Fruit fly (Drosophila melanogaster) whole organism, embryonic: ENCODE data around the gene CG5846.

Experiments used
- CG10543 ChIP-seq: fragments of 200-800 bp; sonication (Bioruptor generic); optimal IDR thresholded peaks from 3 replicates; lab custom pipeline; 2017; ENCODE audit warnings: missing biosample characterization, mild to moderate bottlenecking, missing genetic modification characterization, moderate library complexity
- CG11085 ChIP-seq: fragments of 200-800 bp; sonication (Bioruptor generic); IDR thresholded peaks from 2 replicates; pipeline ENCODE4 v1.3.6; 2022; ENCODE audit warnings: missing biosample characterization, missing genetic modification characterization
- CG11456 ChIP-seq: fragments of 200-800 bp; sonication (Bioruptor generic); IDR thresholded peaks from 3 replicates; pipeline ENCODE4 v1.3.6; 2022; ENCODE audit warnings: missing biosample characterization, missing genetic modification characterization
- CG12219 ChIP-seq: fragments of 200-800 bp; sonication (Bioruptor generic); optimal IDR thresholded peaks from 3 replicates; lab custom pipeline; 2018; ENCODE audit warnings: missing biosample characterization, mild to moderate bottlenecking, missing genetic modification characterization
- CG12236 ChIP-seq: fragments of 200-800 bp; sonication (Bioruptor generic); optimal IDR thresholded peaks from 2 replicates; lab custom pipeline; 2016; ENCODE audit warnings: missing biosample characterization, missing genetic modification characterization
- CG13894 ChIP-seq: fragments of 200-800 bp; sonication (Bioruptor generic); optimal IDR thresholded peaks from 3 replicates; lab custom pipeline; 2018; ENCODE audit warnings: missing biosample characterization, mild to moderate bottlenecking, missing genetic modification characterization, moderate library complexity
- CG14050 ChIP-seq: fragments of 200-800 bp; sonication (Bioruptor generic); IDR thresholded peaks from 3 replicates; pipeline ENCODE4 v1.3.6; 2022; ENCODE audit warnings: missing biosample characterization, missing genetic modification characterization
- CG16815 ChIP-seq: fragments of 200-800 bp; sonication (Bioruptor generic); optimal IDR thresholded peaks from 3 replicates; lab custom pipeline; 2017; ENCODE audit warnings: missing biosample characterization, mild to moderate bottlenecking, missing genetic modification characterization
- CG18476 ChIP-seq: fragments of 200-800 bp; sonication (Bioruptor generic); optimal IDR thresholded peaks from 2 replicates; lab custom pipeline; 2016; ENCODE audit warnings: missing biosample characterization, mild to moderate bottlenecking, missing genetic modification characterization
- CG3726 ChIP-seq: fragments of 200-800 bp; sonication (Bioruptor generic); IDR thresholded peaks from 3 replicates; pipeline ENCODE4, ENCODE4 v1.3.6; 2022; ENCODE audit warnings: missing biosample characterization, missing genetic modification characterization
- CG3838 ChIP-seq: fragments of 200-800 bp; sonication (Bioruptor generic); optimal IDR thresholded peaks from 3 replicates; lab custom pipeline; 2016; ENCODE audit warnings: missing biosample characterization, missing genetic modification characterization
- CG4854 ChIP-seq: fragments of 200-800 bp; sonication (Bioruptor generic); optimal IDR thresholded peaks from 2 replicates; lab custom pipeline; 2016; ENCODE audit warnings: missing biosample characterization, missing genetic modification characterization, inconsistent platforms
- CG6254 ChIP-seq: fragments of 200-800 bp; sonication (Bioruptor generic); optimal IDR thresholded peaks from 3 replicates; lab custom pipeline; 2017; ENCODE audit warnings: mild to moderate bottlenecking, missing biosample characterization, missing genetic modification reagents, missing genetic modification characterization
- CG8359 ChIP-seq: fragments of 200-800 bp; sonication (Bioruptor generic); optimal IDR thresholded peaks from 2 replicates; lab custom pipeline; 2017; ENCODE audit warnings: missing biosample characterization, mild to moderate bottlenecking, missing genetic modification characterization, borderline replicate concordance
- CG8924 ChIP-seq: fragments of 200-800 bp; optimal IDR thresholded peaks from 3 replicates; lab custom pipeline; 2019; ENCODE audit warnings: missing biosample characterization, mild to moderate bottlenecking, missing genetic modification characterization, moderate library complexity
- D19A ChIP-seq: fragments of 200-800 bp; optimal IDR thresholded peaks from 3 replicates; lab custom pipeline; 2019; ENCODE audit warnings: missing biosample characterization, mild to moderate bottlenecking, missing genetic modification characterization, moderate library complexity
- D19B ChIP-seq: fragments of 200-800 bp; sonication (Bioruptor generic); optimal IDR thresholded peaks from 2 replicates; lab custom pipeline; 2017; ENCODE audit warnings: missing biosample characterization, mild to moderate bottlenecking, missing genetic modification characterization
- Doc3 ChIP-seq: fragments of 200-800 bp; sonication (Bioruptor generic); IDR thresholded peaks from 3 replicates; pipeline ENCODE4 v1.3.6; 2022; ENCODE audit warnings: missing biosample characterization, missing genetic modification characterization; ENCODE audit not compliant: partially characterized antibody
- Ets97D ChIP-seq: fragments of 200-800 bp; sonication (Bioruptor generic); optimal IDR thresholded peaks from 3 replicates; lab custom pipeline; 2016; ENCODE audit warnings: missing biosample characterization, missing genetic modification characterization
- Jarid2 ChIP-seq: fragments of 200-800 bp; sonication (Bioruptor generic); optimal IDR thresholded peaks from 3 replicates; lab custom pipeline; 2017; ENCODE audit warnings: mild to moderate bottlenecking, missing biosample characterization, missing genetic modification reagents, missing genetic modification characterization
- Kr ChIP-seq: fragments of 200-800 bp; sonication (Bioruptor generic); optimal IDR thresholded peaks from 2 replicates; lab custom pipeline; 2017; ENCODE audit warnings: missing biosample characterization, mild to moderate bottlenecking, missing genetic modification characterization
- Lpt ChIP-seq: fragments of >200 bp; optimal IDR thresholded peaks from 2 replicates; lab custom pipeline; 2018; ENCODE audit warnings: missing biosample characterization, missing genetic modification characterization
- MBD-R2 ChIP-seq: fragments of 200-800 bp; sonication (Bioruptor generic); IDR thresholded peaks from 2 replicates; pipeline ENCODE4 v1.3.6; 2022; ENCODE audit warnings: missing biosample characterization, missing genetic modification characterization
- MESR4 ChIP-seq: fragments of 200-800 bp; sonication (Bioruptor generic); optimal IDR thresholded peaks from 2 replicates; lab custom pipeline; 2018; ENCODE audit warnings: missing biosample characterization, mild to moderate bottlenecking, missing genetic modification characterization, moderate library complexity
- Max ChIP-seq: fragments of 200-800 bp; sonication (Bioruptor generic); optimal IDR thresholded peaks from 2 replicates; lab custom pipeline; 2016; ENCODE audit warnings: missing biosample characterization, mild to moderate bottlenecking, missing genetic modification characterization
- Mrtf ChIP-seq: fragments of 200-800 bp; sonication (Bioruptor generic); IDR thresholded peaks from 3 replicates; pipeline ENCODE4 v1.3.6; 2022; ENCODE audit warnings: missing biosample characterization, missing genetic modification characterization
- NK7.1 ChIP-seq: fragments of 200-800 bp; sonication (Bioruptor generic); optimal IDR thresholded peaks from 3 replicates; lab custom pipeline; 2016; ENCODE audit warnings: missing biosample characterization, missing genetic modification characterization
- Neu2 ChIP-seq: fragments of 200-800 bp; sonication (Bioruptor generic); optimal IDR thresholded peaks from 3 replicates; lab custom pipeline; 2016; ENCODE audit warnings: missing biosample characterization, missing genetic modification characterization, borderline replicate concordance
- Ravus ChIP-seq: fragments of 200-800 bp; sonication (Bioruptor generic); IDR thresholded peaks from 2 replicates; pipeline ENCODE4 v1.3.6; 2022; ENCODE audit warnings: missing biosample characterization, missing genetic modification characterization
- Xrp1 ChIP-seq: fragments of 200-800 bp; sonication (Bioruptor generic); IDR thresholded peaks from 2 replicates; pipeline ENCODE4 v1.3.6; 2022; ENCODE audit warnings: missing biosample characterization, missing genetic modification characterization
- abd-A ChIP-seq: fragments of 200-800 bp; sonication (Bioruptor generic); optimal IDR thresholded peaks from 3 replicates; lab custom pipeline; 2019; ENCODE audit warnings: missing biosample characterization, mild to moderate bottlenecking, missing genetic modification characterization, moderate library complexity
- bbx ChIP-seq: fragments of 200-800 bp; sonication (Bioruptor generic); IDR thresholded peaks from 2 replicates; pipeline ENCODE4 v1.3.6; 2022; ENCODE audit warnings: missing biosample characterization, missing genetic modification characterization; ENCODE audit not compliant: partially characterized antibody
- bcd ChIP-seq: fragments of 200-800 bp; sonication (Bioruptor generic); optimal IDR thresholded peaks from 2 replicates; lab custom pipeline; 2017; ENCODE audit warnings: missing biosample characterization, mild to moderate bottlenecking, missing genetic modification characterization
- cg ChIP-seq: fragments of 200-800 bp; sonication (Bioruptor generic); optimal IDR thresholded peaks from 3 replicates; lab custom pipeline; 2019; ENCODE audit warnings: missing biosample characterization, mild to moderate bottlenecking, missing genetic modification characterization, moderate library complexity
- crp ChIP-seq, 2 experiments: fragments of 200-800 bp; sonication (Bioruptor generic); optimal IDR thresholded peaks; 2 replicates in 1 of 2; 3 replicates in 1 of 2; lab custom pipeline; 2017; ENCODE audit warnings: missing biosample characterization in 2 of 2, missing genetic modification characterization in 2 of 2, mild to moderate bottlenecking in 1 of 2, moderate library complexity in 1 of 2
- danr ChIP-seq: fragments of 200-800 bp; sonication (Bioruptor generic); IDR thresholded peaks from 2 replicates; pipeline ENCODE4 v1.3.6; 2022; ENCODE audit warnings: missing biosample characterization, missing genetic modification characterization
- dysf ChIP-seq: fragments of 200-800 bp; sonication (Bioruptor generic); IDR thresholded peaks from 3 replicates; pipeline ENCODE4 v1.3.6; 2022; ENCODE audit warnings: missing biosample characterization, missing genetic modification characterization
- hb ChIP-seq: fragments of 200-800 bp; sonication (Bioruptor generic); IDR thresholded peaks from 3 replicates; pipeline ENCODE4 v1.3.6; 2022; ENCODE audit warnings: missing biosample characterization, missing genetic modification characterization; ENCODE audit not compliant: partially characterized antibody
- kah ChIP-seq: fragments of 200-800 bp; sonication (Bioruptor generic); optimal IDR thresholded peaks from 2 replicates; lab custom pipeline; 2018; ENCODE audit warnings: missing biosample characterization, mild to moderate bottlenecking, missing genetic modification characterization
- kay ChIP-seq: fragments of 200-800 bp; sonication (Bioruptor generic); optimal IDR thresholded peaks from 2 replicates; lab custom pipeline; 2016; ENCODE audit warnings: missing biosample characterization, missing genetic modification characterization
- lmd ChIP-seq: fragments of 200-800 bp; sonication (Bioruptor generic); IDR thresholded peaks from 2 replicates; pipeline ENCODE4 v1.3.6; 2022; ENCODE audit warnings: missing biosample characterization, missing genetic modification characterization
- mam ChIP-seq: fragments of 200-800 bp; sonication (Bioruptor generic); optimal IDR thresholded peaks from 3 replicates; lab custom pipeline; 2016; ENCODE audit warnings: missing biosample characterization, missing genetic modification characterization
- phol ChIP-seq: fragments of 200-800 bp; sonication (Bioruptor generic); optimal IDR thresholded peaks from 3 replicates; lab custom pipeline; 2018; ENCODE audit warnings: missing biosample characterization, mild to moderate bottlenecking, missing genetic modification characterization, moderate library complexity
- sens ChIP-seq: fragments of 200-800 bp; sonication (Bioruptor generic); peaks from one replicate; lab custom pipeline; 2016; ENCODE audit warnings: missing biosample characterization, missing genetic modification characterization
- tap ChIP-seq: fragments of 200-800 bp; optimal IDR thresholded peaks from 3 replicates; lab custom pipeline; 2019; ENCODE audit warnings: missing biosample characterization, mild to moderate bottlenecking, missing genetic modification characterization, moderate library complexity
- tx ChIP-seq: fragments of 200-800 bp; sonication (Bioruptor generic); optimal IDR thresholded peaks from 2 replicates; lab custom pipeline; 2016; ENCODE audit warnings: missing biosample characterization, missing genetic modification characterization
- wek ChIP-seq: fragments of 200-800 bp; sonication (Bioruptor generic); optimal IDR thresholded peaks from 3 replicates; lab custom pipeline; 2018; ENCODE audit warnings: missing biosample characterization, mild to moderate bottlenecking, missing genetic modification characterization, moderate library complexity
- z ChIP-seq: fragments of 200-800 bp; sonication (Bioruptor generic); IDR thresholded peaks from 3 replicates; pipeline ENCODE4 v1.3.6; 2022; ENCODE audit warnings: missing biosample characterization, missing genetic modification characterization
- zfh1 ChIP-seq: fragments of 200-800 bp; sonication (Bioruptor generic); IDR thresholded peaks from 3 replicates; pipeline ENCODE4 v1.3.6; 2022; ENCODE audit warnings: missing biosample characterization, missing genetic modification characterization

CG5846 gene

dm6 chr2L:9956993-9957652 lies at the start of gene CG5846, which contains the start of gene CG4658 (continued):
- TF ChIP-seq Max (GFP tag; lab: Kevin White, UChicago): peak; percentile 90
- TF ChIP-seq CG13894 (tag; lab: Kevin White, UChicago): peak; percentile 90
- no peak for TF ChIP-seq Neu2 (GFP tag; lab: Kevin White, UChicago)
- peak; percentile 81 for TF ChIP-seq CG6254 (GFP tag; lab: Kevin White, UChicago)
- peak; percentile 97 for TF ChIP-seq sens (GFP tag; lab: Kevin White, UChicago)
- TF ChIP-seq Ets97D: peak; percentile 59
- TF ChIP-seq Xrp1 (GFP tag; lab: Robert Waterston, UW): peak; percentile 98
- TF ChIP-seq CG11085 (GFP tag; lab: Robert Waterston, UW): peak; percentile 92
- peak; percentile 92 for TF ChIP-seq D19A (tag; lab: Kevin White, UChicago)
- peak; percentile 39 for TF ChIP-seq wek
- peak; percentile 90 for TF ChIP-seq CG14050 (GFP tag; lab: Robert Waterston, UW)
- TF ChIP-seq NK7.1 (GFP tag; lab: Kevin White, UChicago): peak; percentile 39
- TF ChIP-seq danr (GFP tag; lab: Robert Waterston, UW): peak; percentile 90
- TF ChIP-seq crp (GFP tag; optimal IDR thresholded peaks at IDR 0.05; lab: Kevin White, UChicago): peak in 1 of 2 experiments; percentile 60
- TF ChIP-seq CG3838 (GFP tag; lab: Kevin White, UChicago): peak; percentile 82
- TF ChIP-seq hb (GFP tag; lab: Robert Waterston, UW): no peak
- TF ChIP-seq D19B (GFP tag; lab: Kevin White, UChicago): peak; percentile 100
- peak; percentile 12; the same call in 1 of the 2 replicates for TF ChIP-seq bbx (GFP tag; lab: Robert Waterston, UW)
- peak; percentile 75 for TF ChIP-seq CG4854 (GFP tag; lab: Kevin White, UChicago)
- peak; percentile 82 for TF ChIP-seq CG11456
- peak; percentile 95 for TF ChIP-seq dysf (GFP tag; lab: Robert Waterston, UW)
- peak; percentile 74 for TF ChIP-seq CG10543 (GFP tag; lab: Kevin White, UChicago)
- TF ChIP-seq Kr (GFP tag; lab: Kevin White, UChicago): no peak
- no peak for TF ChIP-seq Doc3 (GFP tag; lab: Robert Waterston, UW)
- TF ChIP-seq phol: peak; percentile 96
- TF ChIP-seq CG12219 (GFP tag; lab: Kevin White, UChicago): peak; percentile 77
- no peak for TF ChIP-seq abd-A (tag; lab: Kevin White, UChicago)
- TF ChIP-seq tx (GFP tag; lab: Kevin White, UChicago): peak; percentile 45
- TF ChIP-seq Lpt (GFP tag; lab: Kevin White, UChicago): no peak
- peak; percentile 77 for TF ChIP-seq kah
- peak; percentile 90 for TF ChIP-seq CG16815
- TF ChIP-seq zfh1 (GFP tag; lab: Robert Waterston, UW): peak; percentile 96
- TF ChIP-seq Mrtf (GFP tag; lab: Robert Waterston, UW): peak; percentile 87
- TF ChIP-seq CG18476 (GFP tag; lab: Kevin White, UChicago): peak; percentile 90
- peak; percentile 96 for TF ChIP-seq CG8924
- peak; percentile 92 for TF ChIP-seq tap
- peak; percentile 85 for TF ChIP-seq Ravus
- peak; percentile 92 for TF ChIP-seq MBD-R2 (GFP tag; lab: Robert Waterston, UW)
- no peak for TF ChIP-seq cg (GFP tag; lab: Kevin White, UChicago)
- TF ChIP-seq mam (GFP tag; lab: Kevin White, UChicago): peak; percentile 72
- no peak for TF ChIP-seq Jarid2 (GFP tag; lab: Kevin White, UChicago)
- TF ChIP-seq CG12236: peak; percentile 91
- TF ChIP-seq MESR4: peak; percentile 60
- peak; percentile 95 for TF ChIP-seq lmd (GFP tag; lab: Robert Waterston, UW)
- TF ChIP-seq bcd: peak; percentile 93
- peak; percentile 56; the same call in 1 of the 3 replicates for TF ChIP-seq z (GFP tag; lab: Robert Waterston, UW)
- peak; percentile 94 for TF ChIP-seq CG3726 (GFP tag; lab: Robert Waterston, UW)
- peak; percentile 92 for TF ChIP-seq kay (GFP tag; lab: Kevin White, UChicago)
- TF ChIP-seq CG8359: peak; percentile 67
